Worm (Caenorhabditis elegans) whole organism, young adult: ENCODE data around the gene snap-29.

Experiments used
- B0336.3 ChIP-seq: fragments of 200-800 bp; sonication (Bioruptor generic); IDR thresholded peaks from 2 replicates; pipeline ENCODE4 v1.3.6; 2022; ENCODE audit warnings: missing genetic modification characterization, missing compliant biosample characterization
- C06A6.2 ChIP-seq: fragments of 200-800 bp; sonication (Bioruptor generic); conservative IDR thresholded peaks from 2 replicates; pipeline ENCODE4 v1.3.6; 2022; ENCODE audit warnings: missing genetic modification characterization, missing compliant biosample characterization
- F10E7.11 ChIP-seq: sonication (generic microtip); optimal IDR thresholded peaks from 2 replicates; lab custom pipeline; 2017; ENCODE audit warnings: mild to moderate bottlenecking, missing genetic modification characterization, moderate library complexity, missing compliant biosample characterization
- F22D6.2 ChIP-seq: sonication (generic microtip); optimal IDR thresholded peaks from 2 replicates; lab custom pipeline; 2016; ENCODE audit warnings: mild to moderate bottlenecking, missing genetic modification characterization, missing compliant biosample characterization
- F23B12.7 ChIP-seq: sonication (generic microtip); optimal IDR thresholded peaks from 2 replicates; lab custom pipeline; 2017; ENCODE audit warnings: missing genetic modification characterization, mild to moderate bottlenecking, missing compliant biosample characterization, antibody characterized with exemption, moderate library complexity; ENCODE audit not compliant: insufficient read depth
- F33H1.4 ChIP-seq: fragments of 200-800 bp; sonication (Bioruptor generic); IDR thresholded peaks from 2 replicates; pipeline ENCODE4 v1.3.6; 2022; ENCODE audit warnings: missing genetic modification reagents, missing genetic modification characterization, missing compliant biosample characterization
- F52B5.7 ChIP-seq: sonication (generic microtip); optimal IDR thresholded peaks from 2 replicates; lab custom pipeline; 2016; ENCODE audit warnings: mild to moderate bottlenecking, missing genetic modification characterization, missing compliant biosample characterization
- F55B11.4 ChIP-seq: sonication (generic microtip); optimal IDR thresholded peaks from 2 replicates; lab custom pipeline; 2016; ENCODE audit warnings: missing compliant biosample characterization, missing genetic modification characterization, borderline replicate concordance; ENCODE audit not compliant: insufficient read depth
- F57A8.1 ChIP-seq: fragments of 200-800 bp; sonication (Bioruptor generic); optimal IDR thresholded peaks from 2 replicates; lab custom pipeline; 2018; ENCODE audit warnings: mild to moderate bottlenecking, missing genetic modification characterization, moderate library complexity, missing compliant biosample characterization
- Y53F4B.3 ChIP-seq: fragments of 200-800 bp; sonication (Bioruptor generic); IDR thresholded peaks from 2 replicates; pipeline ENCODE4 v1.3.6; 2022; ENCODE audit warnings: missing genetic modification reagents, missing genetic modification characterization, missing compliant biosample characterization
- Y95B8A.8 ChIP-seq: fragments of 200-800 bp; sonication (Bioruptor generic); IDR thresholded peaks from 2 replicates; pipeline ENCODE4 v1.3.6; 2022; ENCODE audit warnings: missing genetic modification reagents, missing genetic modification characterization, missing compliant biosample characterization
- aptf-2 ChIP-seq: fragments of 200-800 bp; sonication (Bioruptor generic); conservative IDR thresholded peaks from 2 replicates; pipeline ENCODE4 v1.3.6; 2022; ENCODE audit warnings: missing genetic modification reagents, missing genetic modification characterization, missing compliant biosample characterization
- aptf-3 ChIP-seq: fragments of 200-800 bp; sonication (Bioruptor generic); IDR thresholded peaks from 2 replicates; pipeline ENCODE4 v1.3.6; 2022; ENCODE audit warnings: missing genetic modification characterization, missing compliant biosample characterization
- athp-1 ChIP-seq: sonication (generic microtip); optimal IDR thresholded peaks from 2 replicates; lab custom pipeline; 2017; ENCODE audit warnings: mild to moderate bottlenecking, missing genetic modification characterization, missing compliant biosample characterization
- attf-3 ChIP-seq: fragments of 200-800 bp; sonication (Bioruptor generic); conservative IDR thresholded peaks from 2 replicates; pipeline ENCODE4 v1.3.6; 2022; ENCODE audit warnings: missing genetic modification reagents, missing genetic modification characterization, missing compliant biosample characterization
- bed-1 ChIP-seq: fragments of 200-800 bp; sonication (Bioruptor generic); IDR thresholded peaks from 2 replicates; pipeline ENCODE4 v1.3.6; 2022; ENCODE audit warnings: missing genetic modification reagents, missing genetic modification characterization, missing compliant biosample characterization
- cebp-1 ChIP-seq, 2 experiments: fragments of 200-800 bp in 1 of 2; sonication (Bioruptor generic) in 1 of 2; sonication (generic microtip) in 1 of 2; IDR thresholded peaks in 1 of 2; optimal IDR thresholded peaks in 1 of 2; 2 replicates each; pipeline versions ENCODE4 v1.3.6 to Lab custom; 2017 to 2022; ENCODE audit warnings: missing compliant biosample characterization in 2 of 2, missing genetic modification characterization in 2 of 2, mild to moderate bottlenecking in 1 of 2, missing genetic modification reagents in 1 of 2, moderate library complexity in 1 of 2
- ceh-27 ChIP-seq: fragments of 200-800 bp; sonication (Bioruptor generic); optimal IDR thresholded peaks from 2 replicates; lab custom pipeline; 2018; ENCODE audit warnings: mild to moderate bottlenecking, missing genetic modification characterization, moderate library complexity, missing compliant biosample characterization
- ceh-58 ChIP-seq: fragments of 200-800 bp; sonication (Bioruptor generic); IDR thresholded peaks from 2 replicates; pipeline ENCODE4 v1.3.6; 2022; ENCODE audit warnings: missing genetic modification characterization, missing compliant biosample characterization
- ceh-79 ChIP-seq: sonication (generic microtip); optimal IDR thresholded peaks from 2 replicates; lab custom pipeline; 2017; ENCODE audit warnings: mild to moderate bottlenecking, missing genetic modification characterization, missing compliant biosample characterization
- chd-7 ChIP-seq: sonication (generic microtip); optimal IDR thresholded peaks from 2 replicates; lab custom pipeline; 2016; ENCODE audit warnings: mild to moderate bottlenecking, missing genetic modification characterization, moderate library complexity, missing compliant biosample characterization
- dox-1 ChIP-seq: fragments of 200-800 bp; sonication (Bioruptor generic); IDR thresholded peaks from 2 replicates; pipeline ENCODE4 v1.3.6; 2022; ENCODE audit warnings: missing genetic modification reagents, missing genetic modification characterization, missing compliant biosample characterization
- egl-44 ChIP-seq: fragments of 200-800 bp; sonication (Bioruptor generic); IDR thresholded peaks from 2 replicates; pipeline ENCODE4 v1.3.6; 2022; ENCODE audit warnings: missing genetic modification reagents, missing genetic modification characterization, missing compliant biosample characterization
- fkh-3 ChIP-seq: sonication (generic microtip); optimal IDR thresholded peaks from 2 replicates; lab custom pipeline; 2016; ENCODE audit warnings: mild to moderate bottlenecking, missing genetic modification characterization, missing compliant biosample characterization
- gei-17 ChIP-seq: fragments of 200-800 bp; sonication (Bioruptor generic); optimal IDR thresholded peaks from 2 replicates; lab custom pipeline; 2018; ENCODE audit warnings: mild to moderate bottlenecking, missing genetic modification characterization, missing compliant biosample characterization
- him-1 ChIP-seq: sonication (generic microtip); optimal IDR thresholded peaks from 2 replicates; lab custom pipeline; 2016; ENCODE audit warnings: missing genotype, missing genetic modification reagents, missing genetic modification characterization, missing compliant biosample characterization
- hsf-1 ChIP-seq: fragments of 200-800 bp; sonication (Bioruptor generic); IDR thresholded peaks from 2 replicates; pipeline ENCODE4 v1.3.6; 2022; ENCODE audit warnings: missing genetic modification reagents, missing genetic modification characterization, missing compliant biosample characterization
- lag-1 ChIP-seq: fragments of 200-800 bp; sonication (Bioruptor generic); IDR thresholded peaks from 2 replicates; pipeline ENCODE4 v1.3.6; 2022; ENCODE audit warnings: missing genetic modification reagents, missing genetic modification characterization, missing compliant biosample characterization
- lin-40 ChIP-seq: sonication (generic microtip); optimal IDR thresholded peaks from 2 replicates; lab custom pipeline; 2016; ENCODE audit warnings: missing genetic modification characterization, mild to moderate bottlenecking, missing compliant biosample characterization, missing genotype, missing genetic modification reagents
- lin-54 ChIP-seq: fragments of 200-800 bp; sonication (Bioruptor generic); optimal IDR thresholded peaks from 2 replicates; lab custom pipeline; 2018; ENCODE audit warnings: mild to moderate bottlenecking, missing genetic modification characterization, missing compliant biosample characterization
- madf-10 ChIP-seq: sonication (generic microtip); optimal IDR thresholded peaks from 2 replicates; lab custom pipeline; 2016; ENCODE audit warnings: mild to moderate bottlenecking, missing genetic modification characterization, missing compliant biosample characterization
- madf-8 ChIP-seq: fragments of 200-800 bp; sonication (Bioruptor generic); conservative IDR thresholded peaks from 2 replicates; pipeline ENCODE4 v1.3.6; 2022; ENCODE audit warnings: missing genetic modification reagents, missing genetic modification characterization, missing compliant biosample characterization
- mcd-1 ChIP-seq: fragments of 200-800 bp; sonication (Bioruptor generic); IDR thresholded peaks from 2 replicates; pipeline ENCODE4 v1.3.6; 2022; ENCODE audit warnings: missing genetic modification reagents, missing genetic modification characterization, missing compliant biosample characterization
- mxl-1 ChIP-seq: sonication (generic microtip); optimal IDR thresholded peaks from 2 replicates; lab custom pipeline; 2016; ENCODE audit warnings: missing genetic modification characterization, missing compliant biosample characterization
- nfya-2 ChIP-seq: fragments of 200-800 bp; sonication (Bioruptor generic); IDR thresholded peaks from 2 replicates; pipeline ENCODE4 v1.3.6; 2022; ENCODE audit warnings: missing genetic modification reagents, missing genetic modification characterization, missing compliant biosample characterization
- nfyb-1 ChIP-seq: fragments of 200-800 bp; sonication (Bioruptor generic); IDR thresholded peaks from 2 replicates; pipeline ENCODE4 v1.3.6; 2022; ENCODE audit warnings: missing genetic modification reagents, missing genetic modification characterization, missing compliant biosample characterization
- nhr-120 ChIP-seq: fragments of 200-800 bp; sonication (Bioruptor generic); IDR thresholded peaks from 2 replicates; pipeline ENCODE4 v1.3.6; 2022; ENCODE audit warnings: missing genetic modification characterization, missing compliant biosample characterization
- nhr-27 ChIP-seq: fragments of 200-800 bp; sonication (Bioruptor generic); optimal IDR thresholded peaks from 2 replicates; lab custom pipeline; 2018; ENCODE audit warnings: mild to moderate bottlenecking, missing genetic modification characterization, moderate library complexity, missing compliant biosample characterization
- nhr-80 ChIP-seq: sonication (generic microtip); optimal IDR thresholded peaks from 2 replicates; lab custom pipeline; 2016; ENCODE audit warnings: missing genetic modification characterization, missing compliant biosample characterization
- rcor-1 ChIP-seq: fragments of 200-800 bp; sonication (Bioruptor generic); IDR thresholded peaks from 2 replicates; pipeline ENCODE4 v1.3.6; 2022; ENCODE audit warnings: missing genetic modification reagents, missing genetic modification characterization, missing compliant biosample characterization
- sea-2 ChIP-seq: fragments of 200-800 bp; sonication (Bioruptor generic); IDR thresholded peaks from 2 replicates; pipeline ENCODE4 v1.3.6; 2022; ENCODE audit warnings: missing genetic modification characterization, missing compliant biosample characterization
- snpc-3.4 ChIP-seq: sonication (generic microtip); optimal IDR thresholded peaks from 2 replicates; lab custom pipeline; 2017; ENCODE audit warnings: missing genetic modification characterization, mild to moderate bottlenecking, missing compliant biosample characterization, antibody characterized with exemption, moderate library complexity, missing genotype, missing genetic modification reagents
- somi-1 ChIP-seq: fragments of 200-800 bp; sonication (Bioruptor generic); optimal IDR thresholded peaks from 2 replicates; lab custom pipeline; 2018; ENCODE audit warnings: mild to moderate bottlenecking, missing genetic modification characterization, missing compliant biosample characterization
- sptf-2 ChIP-seq: fragments of 200-800 bp; sonication (Bioruptor generic); optimal IDR thresholded peaks from 2 replicates; lab custom pipeline; 2018; ENCODE audit warnings: mild to moderate bottlenecking, missing genetic modification characterization, missing compliant biosample characterization
- tbp1 ChIP-seq: fragments of 200-800 bp; sonication (Bioruptor generic); optimal IDR thresholded peaks from 2 replicates; lab custom pipeline; 2018; ENCODE audit warnings: mild to moderate bottlenecking, missing genetic modification characterization, missing compliant biosample characterization
- xnd-1 ChIP-seq: sonication (generic microtip); optimal IDR thresholded peaks from 2 replicates; lab custom pipeline; 2016; ENCODE audit warnings: missing genotype, missing genetic modification reagents, missing genetic modification characterization, missing compliant biosample characterization
- zim-3 ChIP-seq: sonication (generic microtip); optimal IDR thresholded peaks from 2 replicates; lab custom pipeline; 2017; ENCODE audit warnings: mild to moderate bottlenecking, missing genetic modification characterization, moderate library complexity, missing compliant biosample characterization
- ztf-28 ChIP-seq: fragments of 200-800 bp; sonication (Bioruptor generic); IDR thresholded peaks from 2 replicates; pipeline ENCODE4 v1.3.6; 2022; ENCODE audit warnings: missing genetic modification reagents, missing genetic modification characterization, missing compliant biosample characterization
- ztf-6 ChIP-seq: fragments of 200-800 bp; sonication (Bioruptor generic); IDR thresholded peaks from 2 replicates; pipeline ENCODE4 v1.3.6; 2022; ENCODE audit warnings: missing genetic modification reagents, missing genetic modification characterization, missing compliant biosample characterization

The snap-29 gene

DNA sequence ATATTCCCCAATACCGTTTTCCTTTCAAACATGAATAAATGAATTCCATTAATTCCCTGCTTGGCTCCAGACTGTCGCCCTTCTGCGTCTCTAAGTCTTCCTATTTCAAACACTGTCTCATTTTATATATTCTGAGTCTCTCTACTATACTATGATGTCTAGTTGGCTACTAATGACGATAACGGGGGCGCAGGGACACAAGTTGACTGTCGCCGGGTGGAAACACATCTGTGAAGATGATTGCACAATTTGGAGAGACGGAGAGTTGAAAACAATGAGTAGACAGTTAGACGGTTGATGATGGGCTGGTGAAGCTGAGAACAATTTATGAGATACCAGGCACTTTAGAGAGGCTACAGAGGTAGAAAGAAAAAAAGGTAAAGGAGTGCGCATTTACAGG, 26.6 kb upstream of the snap-29 start, which contains the start of gene sma-2 (continued):
- TF ChIP-seq mcd-1 (GFP tag; lab: Robert Waterston, UW) (no peak), lin-40 (tag; lab: Kevin White, UChicago) (peak; percentile 64), mxl-1 (tag; lab: Kevin White, UChicago) (no peak), Y95B8A.8 (GFP tag; lab: Robert Waterston, UW) (no peak), sea-2 (GFP tag; lab: Robert Waterston, UW) (no peak), F33H1.4 (GFP tag; lab: Robert Waterston, UW) (no peak), F22D6.2 (tag; lab: Kevin White, UChicago) (no peak), ztf-6 (GFP tag; lab: Robert Waterston, UW) (no peak), madf-10 (tag; lab: Kevin White, UChicago) (peak; percentile 25), snpc-3.4 (tag; lab: Kevin White, UChicago) (no peak), lag-1 (GFP tag; lab: Robert Waterston, UW) (no peak), athp-1 (tag; lab: Kevin White, UChicago) (no peak), cebp-1 (GFP tag; IDR thresholded peaks at IDR 0.05; lab: Robert Waterston, UW) (no peak), cebp-1 (tag; optimal IDR thresholded peaks at IDR 0.05; lab: Kevin White, UChicago) (peak; percentile 73), aptf-2 (no peak), dox-1 (GFP tag; lab: Robert Waterston, UW) (no peak; the same call in 1 of the 2 replicates), attf-3 (GFP tag; lab: Robert Waterston, UW) (no peak), nhr-80 (tag; lab: Kevin White, UChicago) (peak; percentile 93), F10E7.11 (tag; lab: Kevin White, UChicago) (no peak), ceh-27 (GFP tag; lab: Kevin White, UChicago) (no peak), ceh-58 (GFP tag; lab: Robert Waterston, UW) (no peak), bed-1 (GFP tag; lab: Robert Waterston, UW) (no peak), Y53F4B.3 (GFP tag; lab: Robert Waterston, UW) (no peak), lin-54 (GFP tag; lab: Kevin White, UChicago) (no peak), gei-17 (GFP tag; lab: Kevin White, UChicago) (no peak), F55B11.4 (tag; lab: Kevin White, UChicago) (no peak), hsf-1 (GFP tag; lab: Robert Waterston, UW) (no peak), somi-1 (GFP tag; lab: Kevin White, UChicago) (no peak), egl-44 (GFP tag; lab: Robert Waterston, UW) (no peak), fkh-3 (tag; lab: Kevin White, UChicago) (no peak), tbp1 (peak; percentile 36), madf-8 (GFP tag; lab: Robert Waterston, UW) (no peak), nfyb-1 (GFP tag; lab: Robert Waterston, UW) (0 out of 2 replicates have a peak, but pooled peaks have one; percentile 33), nhr-27 (tag; lab: Kevin White, UChicago) (no peak), zim-3 (tag; lab: Kevin White, UChicago) (no peak), nhr-120 (GFP tag; lab: Robert Waterston, UW) (no peak), rcor-1 (no peak), him-1 (tag; lab: Kevin White, UChicago) (no peak), C06A6.2 (GFP tag; lab: Robert Waterston, UW) (no peak), F57A8.1 (GFP tag; lab: Kevin White, UChicago) (no peak), aptf-3 (no peak), chd-7 (tag; lab: Kevin White, UChicago) (peak; percentile 54), F23B12.7 (tag; lab: Kevin White, UChicago) (peak; percentile 47), ztf-28 (GFP tag; lab: Robert Waterston, UW) (no peak), sptf-2 (GFP tag; lab: Kevin White, UChicago) (no peak), nfya-2 (GFP tag; lab: Robert Waterston, UW) (no peak), B0336.3 (peak; percentile 44; the same call in 1 of the 2 replicates), F52B5.7 (tag; lab: Kevin White, UChicago) (no peak), xnd-1 (no peak), ceh-79 (tag; lab: Kevin White, UChicago) (no peak)
